Fruit fly (Drosophila melanogaster) whole organism, embryonic: ENCODE measurements around the gene Prx2.
A peak's percentile ranks its signal among the peaks of the same experiment; 100 is the strongest.

ENCODE experiments used
- Ada2b ChIP-seq: fragments of 200-800 bp; sonication (Bioruptor generic); IDR thresholded peaks from 2 replicates; pipeline ENCODE4 v1.3.6; 2022; ENCODE audit warnings: missing biosample characterization, missing genetic modification characterization
- B-H2 ChIP-seq: fragments of 200-800 bp; sonication (Bioruptor generic); optimal IDR thresholded peaks from 2 replicates; lab custom pipeline; 2018; ENCODE audit warnings: missing biosample characterization, mild to moderate bottlenecking, missing genetic modification characterization
- BtbVII ChIP-seq: fragments of 200-800 bp; sonication (Bioruptor generic); optimal IDR thresholded peaks from 3 replicates; lab custom pipeline; 2017; ENCODE audit warnings: missing biosample characterization, mild to moderate bottlenecking, missing genetic modification characterization
- CG10462 ChIP-seq: fragments of 200-800 bp; sonication (Bioruptor generic); optimal IDR thresholded peaks from 2 replicates; lab custom pipeline; 2016; ENCODE audit warnings: missing biosample characterization, missing genetic modification characterization
- CG11504 ChIP-seq: fragments of 200-800 bp; sonication (Bioruptor generic); optimal IDR thresholded peaks from 3 replicates; lab custom pipeline; 2019; ENCODE audit warnings: missing biosample characterization, mild to moderate bottlenecking, missing genetic modification characterization, moderate library complexity
- CG12769 ChIP-seq: fragments of 200-800 bp; sonication (Bioruptor generic); optimal IDR thresholded peaks from 2 replicates; lab custom pipeline; 2019; ENCODE audit warnings: missing biosample characterization, mild to moderate bottlenecking, missing genetic modification characterization, moderate library complexity
- CG14050 ChIP-seq: fragments of 200-800 bp; sonication (Bioruptor generic); IDR thresholded peaks from 3 replicates; pipeline ENCODE4 v1.3.6; 2022; ENCODE audit warnings: missing biosample characterization, missing genetic modification characterization
- CG1602 ChIP-seq: fragments of 200-800 bp; sonication (Bioruptor generic); optimal IDR thresholded peaks from 3 replicates; lab custom pipeline; 2016; ENCODE audit warnings: missing biosample characterization, missing genetic modification characterization
- CG17612 ChIP-seq: fragments of 200-800 bp; sonication (Bioruptor generic); IDR thresholded peaks from 2 replicates; pipeline ENCODE4 v1.3.6; 2022; ENCODE audit warnings: missing biosample characterization, missing genetic modification characterization
- CG2678 ChIP-seq: fragments of 200-800 bp; sonication (Bioruptor generic); optimal IDR thresholded peaks from 3 replicates; lab custom pipeline; 2019; ENCODE audit warnings: missing biosample characterization, mild to moderate bottlenecking, missing genetic modification characterization, moderate library complexity
- CG31441 ChIP-seq: fragments of 200-800 bp; sonication (Bioruptor generic); IDR thresholded peaks from 2 replicates; pipeline ENCODE4 v1.3.6; 2022; ENCODE audit warnings: missing biosample characterization, missing genetic modification characterization
- CG33213 ChIP-seq: fragments of 200-800 bp; sonication (Bioruptor generic); optimal IDR thresholded peaks from 3 replicates; lab custom pipeline; 2016; ENCODE audit warnings: missing biosample characterization, missing genetic modification characterization
- CG34376 ChIP-seq: fragments of 200-800 bp; sonication (Bioruptor generic); optimal IDR thresholded peaks from 2 replicates; lab custom pipeline; 2018; ENCODE audit warnings: missing biosample characterization, mild to moderate bottlenecking, missing genetic modification characterization
- CG42726 ChIP-seq: fragments of 200-800 bp; sonication (Bioruptor generic); IDR thresholded peaks from 2 replicates; pipeline ENCODE4 v1.3.6; 2022; ENCODE audit warnings: missing biosample characterization, missing genetic modification characterization; ENCODE audit not compliant: partially characterized antibody
- CG7839 ChIP-seq: fragments of 200-800 bp; sonication (Bioruptor generic); optimal IDR thresholded peaks from 3 replicates; lab custom pipeline; 2018; ENCODE audit warnings: missing biosample characterization, mild to moderate bottlenecking, missing genetic modification characterization, moderate library complexity
- CG8089 ChIP-seq: fragments of 200-800 bp; sonication (Bioruptor generic); optimal IDR thresholded peaks from 3 replicates; lab custom pipeline; 2016; ENCODE audit warnings: missing biosample characterization, missing genetic modification characterization
- CoRest ChIP-seq: fragments of 200-800 bp; sonication (Bioruptor generic); optimal IDR thresholded peaks from 3 replicates; lab custom pipeline; 2018; ENCODE audit warnings: missing biosample characterization, mild to moderate bottlenecking, missing genetic modification characterization, moderate library complexity
- Dip3 ChIP-seq: fragments of 200-800 bp; sonication (Bioruptor generic); optimal IDR thresholded peaks from 3 replicates; lab custom pipeline; 2016; ENCODE audit warnings: missing biosample characterization, missing genetic modification characterization
- Eip74EF ChIP-seq, 2 experiments: fragments of 200-800 bp in 1 of 2; fragments of >200 bp in 1 of 2; sonication (Bioruptor generic) in 1 of 2; optimal IDR thresholded peaks; 2 replicates each; lab custom pipeline; 2017 to 2019; ENCODE audit warnings: missing biosample characterization in 2 of 2, missing genetic modification characterization in 2 of 2, mild to moderate bottlenecking in 1 of 2, moderate library complexity in 1 of 2
- HmgZ ChIP-seq: fragments of 200-800 bp; sonication (Bioruptor generic); optimal IDR thresholded peaks from 2 replicates; lab custom pipeline; 2018; ENCODE audit warnings: missing biosample characterization, mild to moderate bottlenecking, missing genetic modification characterization
- Hmr ChIP-seq: fragments of 200-800 bp; sonication (Bioruptor generic); optimal IDR thresholded peaks from 3 replicates; lab custom pipeline; 2017; ENCODE audit warnings: mild to moderate bottlenecking, missing biosample characterization, missing genetic modification reagents, missing genetic modification characterization
- Lim3 ChIP-seq: fragments of 200-800 bp; sonication (Bioruptor generic); IDR thresholded peaks from 2 replicates; pipeline ENCODE4 v1.3.6; 2022; ENCODE audit warnings: missing biosample characterization, missing genetic modification characterization
- Meics ChIP-seq: fragments of 200-800 bp; sonication (Bioruptor generic); optimal IDR thresholded peaks from 2 replicates; lab custom pipeline; 2017; ENCODE audit warnings: missing biosample characterization, mild to moderate bottlenecking, missing genetic modification characterization
- Sry-β ChIP-seq: fragments of 200-800 bp; sonication (Bioruptor generic); optimal IDR thresholded peaks from 2 replicates; lab custom pipeline; 2018; ENCODE audit warnings: missing biosample characterization, mild to moderate bottlenecking, missing genetic modification characterization, moderate library complexity
- bab2 ChIP-seq: fragments of 200-800 bp; sonication (Bioruptor generic); optimal IDR thresholded peaks from 2 replicates; lab custom pipeline; 2016; ENCODE audit warnings: missing biosample characterization, missing genetic modification characterization
- chif ChIP-seq, 2 experiments: fragments of 200-800 bp; sonication (Bioruptor generic); optimal IDR thresholded peaks; 3 replicates each; lab custom pipeline; 2016; ENCODE audit warnings: missing biosample characterization in 2 of 2, missing genetic modification characterization in 2 of 2
- chinmo ChIP-seq: fragments of 200-800 bp; sonication (Bioruptor generic); IDR thresholded peaks from 4 replicates; pipeline ENCODE4 v1.3.6; 2022; ENCODE audit warnings: missing biosample characterization, missing genetic modification characterization; ENCODE audit not compliant: partially characterized antibody
- danr ChIP-seq: fragments of 200-800 bp; sonication (Bioruptor generic); IDR thresholded peaks from 2 replicates; pipeline ENCODE4 v1.3.6; 2022; ENCODE audit warnings: missing biosample characterization, missing genetic modification characterization
- dpn ChIP-seq, 2 experiments: fragments of 200-800 bp; sonication (Bioruptor generic); optimal IDR thresholded peaks; 3 replicates each; lab custom pipeline; 2016; ENCODE audit warnings: missing biosample characterization in 2 of 2, missing genetic modification characterization in 2 of 2
- fd64A ChIP-seq: fragments of 200-800 bp; sonication (Bioruptor generic); optimal IDR thresholded peaks from 3 replicates; lab custom pipeline; 2018; ENCODE audit warnings: missing biosample characterization, mild to moderate bottlenecking, missing genetic modification characterization
- gcm ChIP-seq: fragments of 200-800 bp; sonication (Bioruptor generic); optimal IDR thresholded peaks from 2 replicates; lab custom pipeline; 2019; ENCODE audit warnings: missing biosample characterization, mild to moderate bottlenecking, missing genetic modification characterization, moderate library complexity
- gem ChIP-seq: fragments of 200-800 bp; sonication (Bioruptor generic); optimal IDR thresholded peaks from 2 replicates; lab custom pipeline; 2019; ENCODE audit warnings: missing biosample characterization, mild to moderate bottlenecking, missing genetic modification characterization, moderate library complexity
- grau ChIP-seq: fragments of 200-800 bp; optimal IDR thresholded peaks from 3 replicates; lab custom pipeline; 2019; ENCODE audit warnings: missing biosample characterization, mild to moderate bottlenecking, missing genetic modification characterization, moderate library complexity
- insv ChIP-seq, 2 experiments: fragments of 200-800 bp; sonication (Bioruptor generic); optimal IDR thresholded peaks; 3 replicates each; lab custom pipeline; 2016 to 2018; ENCODE audit warnings: missing biosample characterization in 2 of 2, missing genetic modification characterization in 2 of 2
- jing ChIP-seq: fragments of 200-800 bp; sonication (Bioruptor generic); optimal IDR thresholded peaks from 2 replicates; lab custom pipeline; 2018; ENCODE audit warnings: missing biosample characterization, mild to moderate bottlenecking, missing genetic modification characterization
- ken ChIP-seq: fragments of 200-800 bp; sonication (Bioruptor generic); IDR thresholded peaks from 3 replicates; pipeline ENCODE4 v1.3.6; 2022; ENCODE audit warnings: missing biosample characterization, missing genetic modification characterization
- lola ChIP-seq, 3 experiments: fragments of >200 bp in 2 of 3; fragments of 200-800 bp in 1 of 3; sonication (Bioruptor generic) in 1 of 3; optimal IDR thresholded peaks; 2 replicates each; lab custom pipeline; 2017 to 2019; ENCODE audit warnings: missing biosample characterization in 3 of 3, missing genetic modification characterization in 3 of 3, mild to moderate bottlenecking in 1 of 3, moderate library complexity in 1 of 3
- maf-S ChIP-seq: fragments of 200-800 bp; sonication (Bioruptor generic); optimal IDR thresholded peaks from 2 replicates; lab custom pipeline; 2016; ENCODE audit warnings: missing biosample characterization, missing genetic modification characterization
- nmo ChIP-seq: fragments of 200-800 bp; sonication (Bioruptor generic); optimal IDR thresholded peaks from 2 replicates; lab custom pipeline; 2018; ENCODE audit warnings: missing biosample characterization, mild to moderate bottlenecking, missing genetic modification characterization, moderate library complexity
- peb ChIP-seq: fragments of 200-800 bp; sonication (Bioruptor generic); IDR thresholded peaks from 2 replicates; pipeline ENCODE4 v1.3.6; 2022; ENCODE audit warnings: missing biosample characterization, missing genetic modification characterization
- pho ChIP-seq: fragments of 200-800 bp; sonication (Bioruptor generic); optimal IDR thresholded peaks from 2 replicates; lab custom pipeline; 2016; ENCODE audit warnings: missing biosample characterization, missing genetic modification characterization
- row ChIP-seq: fragments of 200-800 bp; sonication (Bioruptor generic); IDR thresholded peaks from 3 replicates; pipeline ENCODE4 v1.3.6; 2022; ENCODE audit warnings: missing biosample characterization, missing genetic modification characterization
- sc ChIP-seq, 3 experiments: fragments of >200 bp in 2 of 3; fragments of 200-800 bp in 1 of 3; sonication (Bioruptor generic) in 1 of 3; optimal IDR thresholded peaks; 2 replicates in 2 of 3; 3 replicates in 1 of 3; lab custom pipeline; 2017; ENCODE audit warnings: mild to moderate bottlenecking in 1 of 3, missing biosample characterization in 1 of 3, missing genetic modification characterization in 1 of 3, missing genetic modification reagents in 1 of 3
- scrt ChIP-seq: fragments of 200-800 bp; sonication (Bioruptor generic); optimal IDR thresholded peaks from 2 replicates; lab custom pipeline; 2018; ENCODE audit warnings: missing biosample characterization, mild to moderate bottlenecking, missing genetic modification characterization, moderate library complexity
- sens ChIP-seq: fragments of 200-800 bp; sonication (Bioruptor generic); peaks from one replicate; lab custom pipeline; 2016; ENCODE audit warnings: missing biosample characterization, missing genetic modification characterization
- tna ChIP-seq: fragments of 200-800 bp; sonication (Bioruptor generic); IDR thresholded peaks from 2 replicates; pipeline ENCODE4 v1.3.6; 2022; ENCODE audit warnings: missing biosample characterization, missing genetic modification characterization; ENCODE audit not compliant: partially characterized antibody
- usp ChIP-seq: fragments of >200 bp; optimal IDR thresholded peaks from 2 replicates; lab custom pipeline; 2017; ENCODE audit warnings: missing biosample characterization, missing genetic modification characterization

Gene Prx2

dm6 chrX:13280738-13281137 lies 48.9 kb upstream of the Prx2 start:
- TF ChIP-seq gem (tag; lab: Kevin White, UChicago) (peak; percentile 15), CG11504 (peak; percentile 33), nmo (peak; percentile 10), peb (no peak), CoRest (tag; lab: Kevin White, UChicago) (peak; percentile 3), row (GFP tag; lab: Robert Waterston, UW) (peak; percentile 45; the same call in 1 of the 3 replicates), usp (GFP tag; lab: Kevin White, UChicago) (no peak), sc (optimal IDR thresholded peaks at IDR 0.05; lab: Kevin White, UChicago) (no peak), sc (GFP tag; optimal IDR thresholded peaks at IDR 0.05; lab: Kevin White, UChicago) (no peak), grau (peak; percentile 13), Sry-β (GFP tag; lab: Kevin White, UChicago) (peak; percentile 83), Ada2b (GFP tag; lab: Robert Waterston, UW) (no peak), Dip3 (GFP tag; lab: Kevin White, UChicago) (no peak), CG31441 (GFP tag; lab: Robert Waterston, UW) (0 out of 2 replicates have a peak, but pooled peaks have one; percentile 14), CG2678 (tag; lab: Kevin White, UChicago) (peak; percentile 8)
- TF ChIP-seq, all 482 proteins: peak for 9

- 0 out of 2 replicates have a peak, but pooled peaks have one; percentile 9 for TF ChIP-seq CG42726 (GFP tag; lab: Robert Waterston, UW)
- TF ChIP-seq maf-S, result peak; percentile 9
- TF ChIP-seq B-H2 (GFP tag; lab: Kevin White, UChicago), result peak; percentile 5
- no peak for TF ChIP-seq ken (GFP tag; lab: Robert Waterston, UW)
- peak; percentile 16 for TF ChIP-seq fd64A (GFP tag; lab: Kevin White, UChicago)
- no peak for TF ChIP-seq Lim3 (GFP tag; lab: Robert Waterston, UW)
- peak; percentile 17 for TF ChIP-seq gem (tag; lab: Kevin White, UChicago)
- TF ChIP-seq gcm (GFP tag; lab: Kevin White, UChicago), result no peak
- no peak for TF ChIP-seq lola (GFP tag; optimal IDR thresholded peaks at IDR 0.05; lab: Kevin White, UChicago)
- no peak for TF ChIP-seq CG10462 (GFP tag; lab: Kevin White, UChicago)
- TF ChIP-seq bab2 (GFP tag; lab: Kevin White, UChicago), result no peak
- peak; percentile 3 for TF ChIP-seq Meics
- TF ChIP-seq dpn (GFP tag; optimal IDR thresholded peaks at IDR 0.05; lab: Kevin White, UChicago), result peak in 1 of 2 experiments; percentile 4
- TF ChIP-seq CG14050 (GFP tag; lab: Robert Waterston, UW), result no peak
- 0 out of 3 replicates have a peak, but pooled peaks have one; percentile 17 for TF ChIP-seq row (GFP tag; lab: Robert Waterston, UW)
- no peak for TF ChIP-seq pho (GFP tag; lab: Kevin White, UChicago)
- peak; percentile 77 for TF ChIP-seq sens (GFP tag; lab: Kevin White, UChicago)
- TF ChIP-seq Eip74EF (GFP tag; optimal IDR thresholded peaks at IDR 0.05; lab: Kevin White, UChicago), result peak in 1 of 2 experiments; percentile 10
- no peak for TF ChIP-seq CG33213 (GFP tag; lab: Kevin White, UChicago)
- TF ChIP-seq scrt (GFP tag; lab: Kevin White, UChicago), result peak; percentile 48
- TF ChIP-seq HmgZ (tag; lab: Kevin White, UChicago), result no peak
- TF ChIP-seq jing (GFP tag; lab: Kevin White, UChicago), result no peak
- no peak for TF ChIP-seq danr (GFP tag; lab: Robert Waterston, UW)
- TF ChIP-seq CG34376, result peak; percentile 16
- TF ChIP-seq chif (GFP tag; optimal IDR thresholded peaks at IDR 0.05; lab: Kevin White, UChicago), result no peak
- TF ChIP-seq chinmo, result no peak
- peak; percentile 39 for TF ChIP-seq BtbVII (GFP tag; lab: Kevin White, UChicago)
- TF ChIP-seq CG1602 (GFP tag; lab: Kevin White, UChicago), result no peak
- TF ChIP-seq Hmr (GFP tag; lab: Kevin White, UChicago), result peak; percentile 5
- TF ChIP-seq CG7839 (tag; lab: Kevin White, UChicago), result peak; percentile 9
- TF ChIP-seq CG12769 (tag; lab: Kevin White, UChicago), result peak; percentile 45
- no peak for TF ChIP-seq CG8089 (GFP tag; lab: Kevin White, UChicago)
- TF ChIP-seq tna (GFP tag; lab: Robert Waterston, UW), result no peak
- TF ChIP-seq insv (GFP tag; optimal IDR thresholded peaks at IDR 0.05; lab: Kevin White, UChicago), result no peak
- TF ChIP-seq CG17612 (GFP tag; lab: Robert Waterston, UW), result no peak
Measured at dm6 chrX:13281244-13281877, 48.3 kb upstream of the Prx2 start.
